Fruit fly (Drosophila melanogaster) whole organism, embryonic: Measurements from ENCODE around the gene GIIIspla2.

Source experiments
- Atf3 ChIP-seq: fragments of 200-800 bp; sonication (Bioruptor generic); optimal IDR thresholded peaks from 3 replicates; lab custom pipeline; 2016; ENCODE audit warnings: missing biosample characterization, missing genetic modification characterization
- Awh ChIP-seq: fragments of 200-800 bp; sonication (Bioruptor generic); IDR thresholded peaks from 2 replicates; pipeline ENCODE4, ENCODE4 v1.3.6; 2022; ENCODE audit warnings: missing biosample characterization, missing genetic modification characterization
- CG10209 ChIP-seq: fragments of 200-800 bp; sonication (Bioruptor generic); optimal IDR thresholded peaks from 3 replicates; lab custom pipeline; 2017; ENCODE audit warnings: missing biosample characterization, mild to moderate bottlenecking, missing genetic modification characterization, missing genetic modification reagents
- CG11398 ChIP-seq: fragments of 200-800 bp; sonication (Bioruptor generic); optimal IDR thresholded peaks from 2 replicates; lab custom pipeline; 2016; ENCODE audit warnings: missing biosample characterization, missing genetic modification characterization
- CG11504 ChIP-seq: fragments of 200-800 bp; sonication (Bioruptor generic); optimal IDR thresholded peaks from 3 replicates; lab custom pipeline; 2019; ENCODE audit warnings: missing biosample characterization, mild to moderate bottlenecking, missing genetic modification characterization, moderate library complexity
- CG15011 ChIP-seq: fragments of 200-800 bp; sonication (Bioruptor generic); optimal IDR thresholded peaks from 3 replicates; lab custom pipeline; 2018; ENCODE audit warnings: missing biosample characterization, mild to moderate bottlenecking, missing genetic modification characterization
- CG15601 ChIP-seq: fragments of 200-800 bp; sonication (Bioruptor generic); optimal IDR thresholded peaks from 3 replicates; lab custom pipeline; 2019; ENCODE audit warnings: missing biosample characterization, mild to moderate bottlenecking, missing genetic modification characterization, moderate library complexity
- CG16815 ChIP-seq: fragments of 200-800 bp; sonication (Bioruptor generic); optimal IDR thresholded peaks from 3 replicates; lab custom pipeline; 2017; ENCODE audit warnings: missing biosample characterization, mild to moderate bottlenecking, missing genetic modification characterization
- CG17361 ChIP-seq: fragments of 200-800 bp; sonication (Bioruptor generic); IDR thresholded peaks from 3 replicates; pipeline ENCODE4 v1.3.6; 2022; ENCODE audit warnings: missing biosample characterization, missing genetic modification characterization
- CG17385 ChIP-seq: fragments of 200-800 bp; sonication (Bioruptor generic); optimal IDR thresholded peaks from 3 replicates; lab custom pipeline; 2018; ENCODE audit warnings: missing biosample characterization, mild to moderate bottlenecking, missing genetic modification characterization
- CG18764 ChIP-seq: fragments of 200-800 bp; sonication (Bioruptor generic); optimal IDR thresholded peaks from 3 replicates; lab custom pipeline; 2016; ENCODE audit warnings: missing biosample characterization, missing genetic modification characterization
- CG2889 ChIP-seq: fragments of 200-800 bp; sonication (Bioruptor generic); IDR thresholded peaks from 3 replicates; pipeline ENCODE4 v1.3.6; 2022; ENCODE audit warnings: missing biosample characterization, missing genetic modification characterization
- CG30403 ChIP-seq: fragments of 200-800 bp; sonication (Bioruptor generic); optimal IDR thresholded peaks from 3 replicates; lab custom pipeline; 2016; ENCODE audit warnings: missing biosample characterization, missing genetic modification characterization
- CG30431 ChIP-seq: fragments of 200-800 bp; sonication (Bioruptor generic); optimal IDR thresholded peaks from 2 replicates; lab custom pipeline; 2017; ENCODE audit warnings: missing biosample characterization, missing genetic modification characterization
- CG3065 ChIP-seq: fragments of 200-800 bp; sonication (Bioruptor generic); optimal IDR thresholded peaks from 2 replicates; lab custom pipeline; 2016; ENCODE audit warnings: missing biosample characterization, missing genetic modification characterization
- CG33557 ChIP-seq: fragments of 200-800 bp; sonication (Bioruptor generic); optimal IDR thresholded peaks from 2 replicates; lab custom pipeline; 2019; ENCODE audit warnings: missing biosample characterization, mild to moderate bottlenecking, missing genetic modification characterization, moderate library complexity
- CG3838 ChIP-seq: fragments of 200-800 bp; sonication (Bioruptor generic); optimal IDR thresholded peaks from 3 replicates; lab custom pipeline; 2016; ENCODE audit warnings: missing biosample characterization, missing genetic modification characterization
- CG3847 ChIP-seq: fragments of 200-800 bp; sonication (Bioruptor generic); IDR thresholded peaks from 2 replicates; pipeline ENCODE4 v1.3.6; 2022; ENCODE audit warnings: missing biosample characterization, missing genetic modification characterization
- CG3995 ChIP-seq: fragments of 200-800 bp; sonication (Bioruptor generic); optimal IDR thresholded peaks from 3 replicates; lab custom pipeline; 2016; ENCODE audit warnings: missing biosample characterization, missing genetic modification characterization
- CG4820 ChIP-seq: fragments of 200-800 bp; sonication (Bioruptor generic); optimal IDR thresholded peaks from 3 replicates; lab custom pipeline; 2016; ENCODE audit warnings: missing biosample characterization, missing genetic modification characterization
- CG4854 ChIP-seq: fragments of 200-800 bp; sonication (Bioruptor generic); optimal IDR thresholded peaks from 2 replicates; lab custom pipeline; 2016; ENCODE audit warnings: missing biosample characterization, missing genetic modification characterization, inconsistent platforms
- CG5245 ChIP-seq: fragments of 200-800 bp; sonication (Bioruptor generic); optimal IDR thresholded peaks from 3 replicates; lab custom pipeline; 2016; ENCODE audit warnings: missing biosample characterization, missing genetic modification characterization
- CG7556 ChIP-seq: fragments of 200-800 bp; sonication (Bioruptor generic); optimal IDR thresholded peaks from 2 replicates; lab custom pipeline; 2017; ENCODE audit warnings: missing biosample characterization, mild to moderate bottlenecking, missing genetic modification characterization
- CG7745 ChIP-seq: fragments of 200-800 bp; sonication (Bioruptor generic); optimal IDR thresholded peaks from 2 replicates; lab custom pipeline; 2018; ENCODE audit warnings: missing biosample characterization, mild to moderate bottlenecking, missing genetic modification characterization, moderate library complexity
- CG7839 ChIP-seq: fragments of 200-800 bp; sonication (Bioruptor generic); optimal IDR thresholded peaks from 3 replicates; lab custom pipeline; 2018; ENCODE audit warnings: missing biosample characterization, mild to moderate bottlenecking, missing genetic modification characterization, moderate library complexity
- CG8089 ChIP-seq: fragments of 200-800 bp; sonication (Bioruptor generic); optimal IDR thresholded peaks from 3 replicates; lab custom pipeline; 2016; ENCODE audit warnings: missing biosample characterization, missing genetic modification characterization
- CG8388 ChIP-seq: fragments of 200-800 bp; sonication (Bioruptor generic); optimal IDR thresholded peaks from 2 replicates; lab custom pipeline; 2019; ENCODE audit warnings: missing biosample characterization, mild to moderate bottlenecking, missing genetic modification characterization, moderate library complexity
- CG9215 ChIP-seq: fragments of 200-800 bp; sonication (Bioruptor generic); IDR thresholded peaks from 2 replicates; pipeline ENCODE4 v1.3.6; 2022; ENCODE audit warnings: missing biosample characterization, missing genetic modification characterization
- CoRest ChIP-seq: fragments of 200-800 bp; sonication (Bioruptor generic); optimal IDR thresholded peaks from 3 replicates; lab custom pipeline; 2018; ENCODE audit warnings: missing biosample characterization, mild to moderate bottlenecking, missing genetic modification characterization, moderate library complexity
- CrebB ChIP-seq: fragments of 200-800 bp; sonication (Bioruptor generic); optimal IDR thresholded peaks from 3 replicates; lab custom pipeline; 2018; ENCODE audit warnings: missing biosample characterization, mild to moderate bottlenecking, missing genetic modification characterization
- Dp ChIP-seq: fragments of 200-800 bp; sonication (Bioruptor generic); optimal IDR thresholded peaks from 2 replicates; lab custom pipeline; 2018; ENCODE audit warnings: missing biosample characterization, mild to moderate bottlenecking, missing genetic modification characterization, moderate library complexity
- Hr51 ChIP-seq, 2 experiments: fragments of 200-800 bp; sonication (Bioruptor generic); optimal IDR thresholded peaks; 2 replicates in 1 of 2; 3 replicates in 1 of 2; lab custom pipeline; 2016 to 2018; ENCODE audit warnings: missing biosample characterization in 2 of 2, missing genetic modification characterization in 2 of 2, mild to moderate bottlenecking in 1 of 2, moderate library complexity in 1 of 2
- Hsf ChIP-seq: fragments of 200-800 bp; sonication (Bioruptor generic); optimal IDR thresholded peaks from 3 replicates; lab custom pipeline; 2016; ENCODE audit warnings: missing biosample characterization, missing genetic modification characterization
- Lhr ChIP-seq: fragments of 200-800 bp; sonication (Bioruptor generic); optimal IDR thresholded peaks from 3 replicates; lab custom pipeline; 2017; ENCODE audit warnings: mild to moderate bottlenecking, missing biosample characterization, missing genetic modification reagents, missing genetic modification characterization
- Neu2 ChIP-seq: fragments of 200-800 bp; sonication (Bioruptor generic); optimal IDR thresholded peaks from 3 replicates; lab custom pipeline; 2016; ENCODE audit warnings: missing biosample characterization, missing genetic modification characterization, borderline replicate concordance
- Stat92E ChIP-seq, 3 experiments: fragments of >200 bp in 2 of 3; fragments of 200-800 bp in 1 of 3; sonication (Bioruptor generic) in 1 of 3; optimal IDR thresholded peaks; 2 replicates each; lab custom pipeline; 2017 to 2019; ENCODE audit warnings: missing biosample characterization in 3 of 3, missing genetic modification characterization in 3 of 3, mild to moderate bottlenecking in 1 of 3, moderate library complexity in 1 of 3
- Vsx1 ChIP-seq: fragments of 200-800 bp; sonication (Bioruptor generic); optimal IDR thresholded peaks from 2 replicates; lab custom pipeline; 2017; ENCODE audit warnings: missing biosample characterization, mild to moderate bottlenecking, missing genetic modification characterization, missing genetic modification reagents
- cad ChIP-seq: fragments of >200 bp; optimal IDR thresholded peaks from 2 replicates; lab custom pipeline; 2017; ENCODE audit warnings: missing biosample characterization, missing genetic modification characterization
- croc ChIP-seq: fragments of 200-800 bp; sonication (Bioruptor generic); conservative IDR thresholded peaks from 3 replicates; pipeline ENCODE4 v1.3.6; 2022; ENCODE audit warnings: missing biosample characterization, missing genetic modification characterization
- da ChIP-seq: fragments of 200-800 bp; sonication (Bioruptor generic); optimal IDR thresholded peaks from 2 replicates; lab custom pipeline; 2016; ENCODE audit warnings: missing biosample characterization, missing genetic modification characterization
- fd96Cb ChIP-seq: fragments of 200-800 bp; sonication (Bioruptor generic); optimal IDR thresholded peaks from 2 replicates; lab custom pipeline; 2018; ENCODE audit warnings: missing biosample characterization, mild to moderate bottlenecking, missing genetic modification characterization, moderate library complexity
- hbn ChIP-seq: fragments of 200-800 bp; sonication (Bioruptor generic); IDR thresholded peaks from 2 replicates; pipeline ENCODE4 v1.3.6; 2022; ENCODE audit warnings: missing biosample characterization, missing genetic modification characterization; ENCODE audit not compliant: partially characterized antibody
- hth ChIP-seq: fragments of >200 bp; optimal IDR thresholded peaks from 2 replicates; lab custom pipeline; 2017; ENCODE audit warnings: inconsistent platforms
- lab ChIP-seq: fragments of 200-800 bp; sonication (Bioruptor generic); optimal IDR thresholded peaks from 3 replicates; lab custom pipeline; 2017; ENCODE audit warnings: missing biosample characterization, missing genetic modification characterization, mild to moderate bottlenecking, moderate library complexity, missing genetic modification reagents
- lmd ChIP-seq: fragments of 200-800 bp; sonication (Bioruptor generic); IDR thresholded peaks from 2 replicates; pipeline ENCODE4 v1.3.6; 2022; ENCODE audit warnings: missing biosample characterization, missing genetic modification characterization
- nmo ChIP-seq: fragments of 200-800 bp; sonication (Bioruptor generic); optimal IDR thresholded peaks from 2 replicates; lab custom pipeline; 2018; ENCODE audit warnings: missing biosample characterization, mild to moderate bottlenecking, missing genetic modification characterization, moderate library complexity
- pfk ChIP-seq: fragments of 200-800 bp; sonication (Bioruptor generic); optimal IDR thresholded peaks from 2 replicates; lab custom pipeline; 2018; ENCODE audit warnings: missing biosample characterization, mild to moderate bottlenecking, missing genetic modification characterization, moderate library complexity
- tup ChIP-seq: fragments of 200-800 bp; sonication (Bioruptor generic); optimal IDR thresholded peaks from 2 replicates; lab custom pipeline; 2016; ENCODE audit warnings: missing biosample characterization, mild to moderate bottlenecking, missing genetic modification characterization, moderate library complexity
- zen2 ChIP-seq: fragments of 200-800 bp; sonication (Bioruptor generic); IDR thresholded peaks from 3 replicates; pipeline ENCODE4 v1.3.6; 2022; ENCODE audit warnings: missing biosample characterization, missing genetic modification characterization; ENCODE audit not compliant: partially characterized antibody
- zfh1 ChIP-seq: fragments of 200-800 bp; sonication (Bioruptor generic); IDR thresholded peaks from 3 replicates; pipeline ENCODE4 v1.3.6; 2022; ENCODE audit warnings: missing biosample characterization, missing genetic modification characterization

GIIIspla2 gene

DNA sequence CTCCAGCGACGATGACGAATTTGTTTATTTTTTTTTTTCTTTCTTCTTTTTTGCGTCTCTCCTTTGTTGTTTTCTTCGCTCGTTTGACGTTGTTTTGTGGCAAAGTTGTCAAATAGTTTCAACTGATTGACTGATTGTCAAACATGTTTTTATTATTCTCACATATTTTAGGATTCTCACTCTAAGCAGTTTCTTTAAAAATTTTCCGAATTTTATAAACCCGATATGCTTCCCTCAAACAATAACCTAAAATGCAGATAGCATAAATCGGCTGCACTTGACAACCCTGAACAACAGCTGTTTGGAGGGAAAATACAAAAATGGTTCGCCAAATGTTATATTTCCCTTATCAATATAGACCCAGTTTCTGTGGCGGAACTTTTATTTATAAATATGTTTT lies 13.9 kb upstream of the GIIIspla2 start, which contains the start of gene CG17982 (continued):
- TF ChIP-seq tup (GFP tag; lab: Kevin White, UChicago) (peak; percentile 68), CG3995 (GFP tag; lab: Kevin White, UChicago) (peak; percentile 50), CG8089 (GFP tag; lab: Kevin White, UChicago) (peak; percentile 72), CG10209 (GFP tag; lab: Kevin White, UChicago) (peak; percentile 74), hbn (peak; percentile 16; the same call in 1 of the 2 replicates), pfk (peak; percentile 27), CG9215 (GFP tag; lab: Robert Waterston, UW) (peak; percentile 57), Vsx1 (GFP tag; lab: Kevin White, UChicago) (no peak), lmd (GFP tag; lab: Robert Waterston, UW) (peak; percentile 79), CG7839 (peak; percentile 90), CG15601 (tag; lab: Kevin White, UChicago) (peak; percentile 82), CG2889 (GFP tag; lab: Robert Waterston, UW) (peak; percentile 67; the same call in 2 of the 3 replicates), Stat92E (GFP tag; optimal IDR thresholded peaks at IDR 0.05; lab: Kevin White, UChicago) (no peak), CG7556 (GFP tag; lab: Kevin White, UChicago) (peak; percentile 80), zen2 (no peak), CG33557 (GFP tag; lab: Kevin White, UChicago) (peak; percentile 81), CG16815 (GFP tag; lab: Kevin White, UChicago) (peak; percentile 47), CG30431 (GFP tag; lab: Kevin White, UChicago) (peak; percentile 12), CG18764 (GFP tag; lab: Kevin White, UChicago) (peak; percentile 65), CG17385 (GFP tag; lab: Kevin White, UChicago) (peak; percentile 81), cad (no peak), CG8388 (GFP tag; lab: Kevin White, UChicago) (peak; percentile 79), CG11398 (GFP tag; lab: Kevin White, UChicago) (peak; percentile 69), Hr51 (GFP tag; optimal IDR thresholded peaks at IDR 0.05; lab: Kevin White, UChicago) (peak; percentile 58 to 87), Lhr (GFP tag; lab: Kevin White, UChicago) (peak; percentile 29), Neu2 (no peak), CG11504 (tag; lab: Kevin White, UChicago) (no peak), CG17361 (peak; percentile 82), CoRest (tag; lab: Kevin White, UChicago) (peak; percentile 86), CG30403 (GFP tag; lab: Kevin White, UChicago) (peak; percentile 86), Dp (GFP tag; lab: Kevin White, UChicago) (peak; percentile 72), CG4820 (GFP tag; lab: Kevin White, UChicago) (peak; percentile 29), fd96Cb (peak; percentile 81), CG5245 (GFP tag; lab: Kevin White, UChicago) (peak; percentile 51), croc (GFP tag; lab: Robert Waterston, UW) (peak; percentile 53), nmo (peak; percentile 87), CG4854 (GFP tag; lab: Kevin White, UChicago) (peak; percentile 64), da (peak; percentile 56), CG3838 (peak; percentile 61), CG7745 (tag; lab: Kevin White, UChicago) (no peak), CG15011 (GFP tag; lab: Kevin White, UChicago) (no peak), lab (GFP tag; lab: Kevin White, UChicago) (peak; percentile 89), hth (no peak), Atf3 (GFP tag; lab: Kevin White, UChicago) (peak; percentile 64), Hsf (peak; percentile 88), zfh1 (GFP tag; lab: Robert Waterston, UW) (peak; percentile 85), CG3065 (GFP tag; lab: Kevin White, UChicago) (peak; percentile 2), Awh (GFP tag; lab: Robert Waterston, UW) (peak; percentile 53; the same call in 1 of the 2 replicates), CG3847 (peak; percentile 81), CrebB (peak; percentile 75)
